Fruit fly (Drosophila melanogaster): ENCODE measurements around the gene RpS3.

DNA sequence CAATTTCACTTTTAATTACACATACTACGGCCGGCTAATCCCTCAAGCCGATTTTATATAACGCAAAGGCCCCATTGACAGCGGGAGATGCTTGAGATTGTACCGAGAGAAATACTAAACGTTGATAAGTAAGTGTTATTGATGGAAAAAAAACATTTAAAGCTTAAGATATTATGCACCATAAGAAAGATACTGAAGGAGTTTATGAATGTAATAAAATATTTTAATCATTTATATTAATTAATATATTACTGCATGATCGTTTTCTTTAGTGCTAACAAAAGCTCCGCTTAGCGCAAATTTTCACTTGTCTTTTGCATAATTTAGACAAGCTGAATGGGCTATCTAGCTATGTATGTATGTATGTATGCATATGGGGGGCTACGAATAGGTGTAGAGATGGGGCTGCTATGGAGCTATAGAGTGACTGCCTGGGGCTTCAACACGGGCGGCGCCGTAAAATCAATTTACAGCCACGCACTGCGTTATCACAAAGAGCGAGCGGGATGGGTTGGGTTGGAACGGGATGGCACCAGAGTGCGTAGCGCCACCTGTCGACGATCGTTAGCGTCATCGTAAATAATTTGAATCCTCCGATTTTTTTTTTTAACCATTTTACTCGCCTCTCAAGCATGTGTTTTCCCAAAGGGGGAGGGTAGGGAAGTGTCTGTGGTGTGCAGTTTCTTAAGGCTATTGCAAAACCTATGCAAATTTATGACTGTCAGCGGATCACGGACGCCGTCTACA is 38.1 kb downstream of the RpS3 start:
- no peak for TF ChIP-seq CG8478 (optimal IDR thresholded peaks at IDR 0.05)
- TF ChIP-seq CTCF (optimal IDR thresholded peaks at IDR 0.05) = peak; percentile 69 to 73

Data from S2 (cell line).